Worm (Caenorhabditis elegans) whole organism, L4 larva: ENCODE measurements around the gene elo-4.

ENCODE experiments used
- D1046.2 ChIP-seq: fragments of 200-800 bp; sonication (Bioruptor generic); IDR thresholded peaks from 2 replicates; pipeline ENCODE4 v1.3.6; 2022; ENCODE audit warnings: missing genetic modification characterization, missing compliant biosample characterization
- F10B5.3 ChIP-seq: sonication (generic microtip); optimal IDR thresholded peaks from 2 replicates; lab custom pipeline; 2016; ENCODE audit warnings: mild to moderate bottlenecking, missing genetic modification characterization, missing compliant biosample characterization
- Y5F2A.4 ChIP-seq: fragments of 200-800 bp; sonication (Bioruptor generic); optimal IDR thresholded peaks from 2 replicates; lab custom pipeline; 2018; ENCODE audit warnings: mild to moderate bottlenecking, missing genetic modification characterization, missing compliant biosample characterization
- ZK337.2 ChIP-seq: fragments of 200-800 bp; sonication (Bioruptor generic); IDR thresholded peaks from 2 replicates; pipeline ENCODE4 v1.3.6; 2022; ENCODE audit warnings: missing genetic modification reagents, missing genetic modification characterization, missing compliant biosample characterization
- aha-1 ChIP-seq: fragments of 150-350 bp; peaks from one replicate; lab custom pipeline; 2014; ENCODE audit warnings: missing biosample characterization, missing genetic modification characterization
- ama-1 ChIP-seq: fragments of 150-350 bp; optimal IDR thresholded peaks from 2 replicates; lab custom pipeline; 2014; ENCODE audit warnings: inconsistent platforms, mixed read lengths
- attf-4 ChIP-seq: sonication (generic microtip); optimal IDR thresholded peaks from 3 replicates; lab custom pipeline; 2017; ENCODE audit warnings: missing biosample characterization, missing genetic modification characterization
- ceh-20 ChIP-seq: fragments of 200-800 bp; sonication (Bioruptor generic); IDR thresholded peaks from 2 replicates; pipeline ENCODE4 v1.3.6; 2022; ENCODE audit warnings: missing genetic modification reagents, missing genetic modification characterization, missing compliant biosample characterization
- ceh-28 ChIP-seq: fragments of 150-350 bp; optimal IDR thresholded peaks from 2 replicates; lab custom pipeline; 2014; ENCODE audit warnings: missing biosample characterization, missing genetic modification reagents, missing genetic modification characterization
- ceh-32 ChIP-seq: sonication (generic microtip); optimal IDR thresholded peaks from 2 replicates; lab custom pipeline; 2016; ENCODE audit warnings: mild to moderate bottlenecking, missing genetic modification characterization, missing compliant biosample characterization; ENCODE audit not compliant: poor library complexity
- ceh-44 ChIP-seq: fragments of 200-800 bp; sonication (Bioruptor generic); IDR thresholded peaks from 2 replicates; pipeline ENCODE4 v1.3.6; 2022; ENCODE audit warnings: missing genetic modification reagents, missing genetic modification characterization, missing compliant biosample characterization
- ceh-62 ChIP-seq: sonication (generic microtip); optimal IDR thresholded peaks from 2 replicates; lab custom pipeline; 2017; ENCODE audit warnings: missing biosample characterization, missing genetic modification characterization
- ctbp-1 ChIP-seq: fragments of 200-800 bp; sonication (Bioruptor generic); IDR thresholded peaks from 2 replicates; pipeline ENCODE4 v1.3.6; 2022; ENCODE audit warnings: missing genetic modification reagents, missing genetic modification characterization, missing compliant biosample characterization
- daf-16 ChIP-seq, 3 experiments: sonication (generic microtip); optimal IDR thresholded peaks; 2 replicates each; lab custom pipeline; 2016 to 2017; ENCODE audit warnings: missing genetic modification characterization in 3 of 3, missing genetic modification reagents in 3 of 3, mild to moderate bottlenecking in 2 of 3, missing compliant biosample characterization in 2 of 3, missing biosample characterization in 1 of 3, moderate library complexity in 1 of 3
- daf-19 ChIP-seq: fragments of 200-800 bp; sonication (Bioruptor generic); conservative IDR thresholded peaks from 2 replicates; pipeline ENCODE4 v1.3.6; 2022; ENCODE audit warnings: missing genetic modification characterization, missing compliant biosample characterization
- daf-8 ChIP-seq: fragments of 200-800 bp; sonication (Bioruptor generic); IDR thresholded peaks from 2 replicates; pipeline ENCODE4 v1.3.6; 2022; ENCODE audit warnings: missing genetic modification characterization, missing compliant biosample characterization
- dmd-6 ChIP-seq: fragments of 200-800 bp; sonication (Bioruptor generic); IDR thresholded peaks from 2 replicates; pipeline ENCODE4 v1.3.6; 2022; ENCODE audit warnings: missing genetic modification reagents, missing genetic modification characterization, missing compliant biosample characterization
- dmd-9 ChIP-seq: fragments of 200-800 bp; sonication (Bioruptor generic); IDR thresholded peaks from 2 replicates; pipeline ENCODE4 v1.3.6; 2022; ENCODE audit warnings: missing genetic modification reagents, missing genetic modification characterization, missing compliant biosample characterization
- dpl-1 ChIP-seq: fragments of 150-350 bp; optimal IDR thresholded peaks from 2 replicates; lab custom pipeline; 2014; ENCODE audit warnings: missing biosample characterization, missing genetic modification reagents, missing genetic modification characterization
- dve-1 ChIP-seq: sonication (generic microtip); optimal IDR thresholded peaks from 2 replicates; lab custom pipeline; 2017; ENCODE audit warnings: antibody characterized with exemption, mild to moderate bottlenecking, missing genetic modification characterization, missing compliant biosample characterization; ENCODE audit not compliant: insufficient read depth
- egl-43 ChIP-seq: fragments of 200-800 bp; sonication (Bioruptor generic); IDR thresholded peaks from 2 replicates; pipeline ENCODE4 v1.3.6; 2022; ENCODE audit warnings: missing genetic modification reagents, missing genetic modification characterization, missing compliant biosample characterization
- fkh-10 ChIP-seq: fragments of 150-350 bp; optimal IDR thresholded peaks from 2 replicates; lab custom pipeline; 2014; ENCODE audit warnings: missing biosample characterization, missing genetic modification reagents, missing genetic modification characterization
- gei-8 ChIP-seq: fragments of 200-800 bp; sonication (Bioruptor generic); optimal IDR thresholded peaks from 2 replicates; lab custom pipeline; 2018; ENCODE audit warnings: mild to moderate bottlenecking, missing genetic modification characterization, missing compliant biosample characterization
- hif-1 ChIP-seq, 2 experiments: sonication (generic microtip); optimal IDR thresholded peaks; 2 replicates each; lab custom pipeline; 2016 to 2017; ENCODE audit warnings: missing compliant biosample characterization in 2 of 2, missing genetic modification characterization in 2 of 2, missing genetic modification reagents in 2 of 2, missing genotype in 2 of 2, mild to moderate bottlenecking in 1 of 2
- hlh-11 ChIP-seq: fragments of 200-800 bp; sonication (Bioruptor generic); optimal IDR thresholded peaks from 2 replicates; lab custom pipeline; 2018; ENCODE audit warnings: mild to moderate bottlenecking, missing genetic modification characterization, missing compliant biosample characterization
- lim-7 ChIP-seq: fragments of 200-800 bp; sonication (Bioruptor generic); IDR thresholded peaks from 2 replicates; pipeline ENCODE4 v1.3.6; 2022; ENCODE audit warnings: missing genetic modification characterization, missing compliant biosample characterization
- lin-13 ChIP-seq: fragments of 150-350 bp; optimal IDR thresholded peaks from 2 replicates; lab custom pipeline; 2014; ENCODE audit warnings: missing biosample characterization, missing genetic modification reagents, missing genetic modification characterization
- lin-38 ChIP-seq: fragments of 200-800 bp; sonication (Bioruptor generic); IDR thresholded peaks from 2 replicates; pipeline ENCODE4 v1.3.6; 2022; ENCODE audit warnings: missing genetic modification reagents, missing genetic modification characterization, missing compliant biosample characterization
- mdl-1 ChIP-seq, 2 experiments: fragments of 150-350 bp in 1 of 2; sonication (generic microtip) in 1 of 2; optimal IDR thresholded peaks; 2 replicates each; lab custom pipeline; 2014 to 2017; ENCODE audit warnings: missing biosample characterization in 2 of 2, missing genetic modification characterization in 2 of 2
- nhr-111 ChIP-seq: fragments of 200-800 bp; sonication (Bioruptor generic); optimal IDR thresholded peaks from 2 replicates; lab custom pipeline; 2018; ENCODE audit warnings: mild to moderate bottlenecking, missing genetic modification characterization, missing compliant biosample characterization
- nhr-25 ChIP-seq: sonication (generic microtip); optimal IDR thresholded peaks from 2 replicates; lab custom pipeline; 2017; ENCODE audit warnings: missing genetic modification characterization, mild to moderate bottlenecking, missing compliant biosample characterization, antibody characterized with exemption, moderate library complexity, borderline replicate concordance; ENCODE audit not compliant: insufficient read depth
- nhr-28 ChIP-seq: fragments of 150-350 bp; optimal IDR thresholded peaks from 2 replicates; lab custom pipeline; 2014; ENCODE audit warnings: missing biosample characterization, missing genetic modification characterization
- nhr-6 ChIP-seq: fragments of 150-350 bp; optimal IDR thresholded peaks from 2 replicates; lab custom pipeline; 2014; ENCODE audit warnings: missing biosample characterization, missing genetic modification characterization
- nhr-76 ChIP-seq: fragments of 150-350 bp; optimal IDR thresholded peaks from 2 replicates; lab custom pipeline; 2014; ENCODE audit warnings: missing biosample characterization, missing genetic modification characterization
- php-3 ChIP-seq: fragments of 200-800 bp; sonication (Bioruptor generic); IDR thresholded peaks from 2 replicates; pipeline ENCODE4 v1.3.6; 2022; ENCODE audit warnings: missing genetic modification reagents, missing genetic modification characterization, missing compliant biosample characterization
- rbr-2 ChIP-seq: sonication (generic microtip); optimal IDR thresholded peaks from 2 replicates; lab custom pipeline; 2016; ENCODE audit warnings: missing genotype, missing genetic modification characterization, missing compliant biosample characterization
- sdz-12 ChIP-seq: fragments of 200-800 bp; sonication (Bioruptor generic); optimal IDR thresholded peaks from 2 replicates; lab custom pipeline; 2018; ENCODE audit warnings: mild to moderate bottlenecking, missing genetic modification characterization, missing compliant biosample characterization
- snpc-1.2 ChIP-seq: fragments of 200-800 bp; sonication (Bioruptor generic); IDR thresholded peaks from 2 replicates; pipeline ENCODE4 v1.3.6; 2022; ENCODE audit warnings: missing genetic modification reagents, missing genetic modification characterization, missing compliant biosample characterization
- tra-1 ChIP-seq: fragments of 200-800 bp; sonication (Bioruptor generic); IDR thresholded peaks from 2 replicates; pipeline ENCODE4 v1.3.6; 2022; ENCODE audit warnings: missing genetic modification reagents, missing genetic modification characterization, missing compliant biosample characterization
- unc-62 ChIP-seq, 3 experiments: fragments of 150-350 bp in 1 of 3; sonication (generic microtip); optimal IDR thresholded peaks in 2 of 3; peaks in 1 of 3; 1 replicate in 1 of 3; 2 replicates in 2 of 3; lab custom pipeline; 2014 to 2017; ENCODE audit warnings: missing biosample characterization in 3 of 3, missing genetic modification characterization in 3 of 3, missing genetic modification reagents in 3 of 3, missing genotype in 1 of 3
- vab-7 ChIP-seq: fragments of 200-800 bp; sonication (Bioruptor generic); IDR thresholded peaks from 2 replicates; pipeline ENCODE4 v1.3.6; 2022; ENCODE audit warnings: missing genetic modification reagents, missing genetic modification characterization, missing compliant biosample characterization
- zfp-3 ChIP-seq: fragments of 200-800 bp; sonication (Bioruptor generic); conservative IDR thresholded peaks from 2 replicates; pipeline ENCODE4 v1.3.6; 2022; ENCODE audit warnings: missing genetic modification reagents, missing genetic modification characterization, missing compliant biosample characterization
- zip-2 ChIP-seq: fragments of 150-350 bp; optimal IDR thresholded peaks from 2 replicates; lab custom pipeline; 2014; ENCODE audit warnings: missing biosample characterization, missing genetic modification characterization
- ztf-7 ChIP-seq: fragments of 150-350 bp; optimal IDR thresholded peaks from 2 replicates; lab custom pipeline; 2014; ENCODE audit warnings: missing biosample characterization, missing genetic modification characterization

The elo-4 gene

ce11 chrIII:9326528-9326927, 7.5 kb downstream of the elo-4 start (continued):
- peak; percentile 92 for TF ChIP-seq hlh-11
- peak; percentile 91 for TF ChIP-seq dve-1 (tag; lab: Kevin White, UChicago)
- TF ChIP-seq aha-1 (tag; lab: Kevin White, UChicago), result no peak
- peak; percentile 75 for TF ChIP-seq tra-1 (GFP tag; lab: Robert Waterston, UW)
- TF ChIP-seq egl-43 (GFP tag; lab: Robert Waterston, UW), result no peak
- no peak for TF ChIP-seq fkh-10 (GFP tag; lab: Kevin White, UChicago)
- no peak for TF ChIP-seq Y5F2A.4 (GFP tag; lab: Kevin White, UChicago)
- TF ChIP-seq sdz-12 (GFP tag; lab: Kevin White, UChicago), result no peak
- TF ChIP-seq nhr-6, result no peak
- TF ChIP-seq zfp-3, result no peak
- TF ChIP-seq rbr-2, result no peak
- no peak for TF ChIP-seq ceh-28 (tag; lab: Kevin White, UChicago)
- TF ChIP-seq dmd-9 (GFP tag; lab: Robert Waterston, UW), result no peak
- no peak for TF ChIP-seq ceh-32 (tag; lab: Kevin White, UChicago)
- TF ChIP-seq vab-7 (GFP tag; lab: Robert Waterston, UW), result no peak
- no peak for TF ChIP-seq daf-8
- TF ChIP-seq nhr-76, result no peak
- TF ChIP-seq dpl-1 (GFP tag; lab: Kevin White, UChicago), result no peak
- TF ChIP-seq zip-2, result no peak
- peak in 1 of 2 experiments; percentile 63 for TF ChIP-seq mdl-1 (tag; optimal IDR thresholded peaks at IDR 0.05; lab: Kevin White, UChicago)
- peak; percentile 75 for TF ChIP-seq php-3
- no peak for TF ChIP-seq ceh-20 (GFP tag; lab: Robert Waterston, UW)

- peak; percentile 39; the same call in 1 of the 2 replicates for TF ChIP-seq dmd-6 (GFP tag; lab: Robert Waterston, UW)
- no peak for TF ChIP-seq daf-16 (GFP tag; optimal IDR thresholded peaks at IDR 0.05; lab: Kevin White, UChicago)
- TF ChIP-seq daf-16 (tag; optimal IDR thresholded peaks at IDR 0.05; lab: Kevin White, UChicago), result peak; percentile 4
- TF ChIP-seq ama-1 (lab: Kevin White, UChicago), result no peak
Observed at ce11 chrIII:9324724-9325123, 9.3 kb downstream of the elo-4 start, which contains the start of gene C40H1.7. Gene C40H1.7 (plus strand): TSS chrIII:9325024.

- TF ChIP-seq unc-62 (GFP tag; optimal IDR thresholded peaks at IDR 0.05 in 1 of 2; lab: Kevin White, UChicago) (peak in 1 of 2 experiments; percentile 20), unc-62 (tag; optimal IDR thresholded peaks at IDR 0.05; lab: Kevin White, UChicago) (no peak), ZK337.2 (GFP tag; lab: Robert Waterston, UW) (no peak)
Observed at ce11 chrIII:9322010-9322409, 12.1 kb downstream of the elo-4 start, which contains the start of gene cpb-1. Gene cpb-1 (plus strand): TSS chrIII:9322310.

ce11 chrIII:9319641-9320040, 14.4 kb downstream of the elo-4 start, which contains the start of gene C40H1.9:
Gene C40H1.9 (plus strand): TSS chrIII:9319941.
- TF ChIP-seq daf-19 (no peak), nhr-28 (peak; percentile 10), daf-16 (GFP tag; optimal IDR thresholded peaks at IDR 0.05; lab: Kevin White, UChicago) (no peak), daf-16 (tag; optimal IDR thresholded peaks at IDR 0.05; lab: Kevin White, UChicago) (peak; percentile 52)

- TF ChIP-seq lin-13 (GFP tag; lab: Kevin White, UChicago) (no peak), ceh-44 (no peak), zip-2 (no peak), egl-43 (GFP tag; lab: Robert Waterston, UW) (no peak), fkh-10 (GFP tag; lab: Kevin White, UChicago) (no peak), lin-38 (GFP tag; lab: Robert Waterston, UW) (no peak), hif-1 (tag; optimal IDR thresholded peaks at IDR 0.05; lab: Kevin White, UChicago) (no peak), ceh-62 (tag; lab: Kevin White, UChicago) (no peak), attf-4 (tag; lab: Kevin White, UChicago) (no peak), gei-8 (GFP tag; lab: Kevin White, UChicago) (no peak), F10B5.3 (tag; lab: Kevin White, UChicago) (no peak), lim-7 (GFP tag; lab: Robert Waterston, UW) (no peak), ctbp-1 (no peak), D1046.2 (GFP tag; lab: Robert Waterston, UW) (no peak), nhr-111 (no peak), dve-1 (tag; lab: Kevin White, UChicago) (peak; percentile 68), snpc-1.2 (no peak), nhr-25 (tag; lab: Kevin White, UChicago) (no peak), ztf-7 (no peak)
Observed at ce11 chrIII:9317601-9318000, 16.5 kb downstream of the elo-4 start.
